Fruit fly (Drosophila melanogaster) whole organism, pupa: ENCODE measurements around the gene CG42570.
A peak's percentile ranks its signal among the peaks of the same experiment; 100 is the strongest.

Experiments used
- CG10348 ChIP-seq: fragments of 200-800 bp; sonication (Bioruptor generic); IDR thresholded peaks from 2 replicates; pipeline ENCODE4 v1.3.6; 2022; ENCODE audit warnings: missing biosample characterization, missing genetic modification characterization
- CG15710 ChIP-seq: fragments of 200-800 bp; sonication (Bioruptor generic); optimal IDR thresholded peaks from 2 replicates; lab custom pipeline; 2018; ENCODE audit warnings: missing biosample characterization, mild to moderate bottlenecking, missing genetic modification characterization, moderate library complexity
- CG17806 ChIP-seq: fragments of 200-800 bp; sonication (Bioruptor generic); optimal IDR thresholded peaks from 2 replicates; lab custom pipeline; 2018; ENCODE audit warnings: missing biosample characterization, mild to moderate bottlenecking, missing genetic modification characterization, moderate library complexity
- CG8159 ChIP-seq: fragments of 200-800 bp; sonication (Bioruptor generic); optimal IDR thresholded peaks from 3 replicates; lab custom pipeline; 2018; ENCODE audit warnings: missing biosample characterization, mild to moderate bottlenecking, missing genetic modification characterization, moderate library complexity
- CG9948 ChIP-seq: fragments of 200-800 bp; sonication (Bioruptor generic); optimal IDR thresholded peaks from 2 replicates; lab custom pipeline; 2018; ENCODE audit warnings: missing biosample characterization, mild to moderate bottlenecking, missing genetic modification characterization, moderate library complexity
- D1 ChIP-seq: fragments of 200-800 bp; sonication (Bioruptor generic); optimal IDR thresholded peaks from 2 replicates; lab custom pipeline; 2018; ENCODE audit warnings: missing biosample characterization, mild to moderate bottlenecking, missing genetic modification characterization, moderate library complexity
- EcR ChIP-seq: fragments of 200-800 bp; sonication (Bioruptor generic); optimal IDR thresholded peaks from 3 replicates; lab custom pipeline; 2019; ENCODE audit warnings: missing biosample characterization, missing genetic modification characterization, mild to moderate bottlenecking, moderate library complexity, missing genetic modification reagents
- Pif1B ChIP-seq: fragments of 200-800 bp; sonication (Bioruptor generic); optimal IDR thresholded peaks from 3 replicates; lab custom pipeline; 2016; ENCODE audit warnings: missing biosample characterization, missing genetic modification characterization
- Snoo ChIP-seq: fragments of 200-800 bp; sonication (Bioruptor generic); optimal IDR thresholded peaks from 3 replicates; lab custom pipeline; 2017; ENCODE audit warnings: missing biosample characterization, mild to moderate bottlenecking, missing genetic modification characterization, inconsistent platforms
- fd96Ca ChIP-seq: fragments of 200-800 bp; sonication (Bioruptor generic); IDR thresholded peaks from 3 replicates; pipeline ENCODE4 v1.3.6; 2022; ENCODE audit warnings: missing biosample characterization, missing genetic modification characterization
- gl ChIP-seq: fragments of 200-800 bp; sonication (Bioruptor generic); optimal IDR thresholded peaks from 2 replicates; lab custom pipeline; 2018; ENCODE audit warnings: missing biosample characterization, mild to moderate bottlenecking, missing genetic modification characterization
- rn ChIP-seq: fragments of 200-800 bp; sonication (Bioruptor generic); IDR thresholded peaks from 2 replicates; pipeline ENCODE4 v1.3.6; 2022; ENCODE audit warnings: missing biosample characterization, missing genetic modification characterization

DNA sequence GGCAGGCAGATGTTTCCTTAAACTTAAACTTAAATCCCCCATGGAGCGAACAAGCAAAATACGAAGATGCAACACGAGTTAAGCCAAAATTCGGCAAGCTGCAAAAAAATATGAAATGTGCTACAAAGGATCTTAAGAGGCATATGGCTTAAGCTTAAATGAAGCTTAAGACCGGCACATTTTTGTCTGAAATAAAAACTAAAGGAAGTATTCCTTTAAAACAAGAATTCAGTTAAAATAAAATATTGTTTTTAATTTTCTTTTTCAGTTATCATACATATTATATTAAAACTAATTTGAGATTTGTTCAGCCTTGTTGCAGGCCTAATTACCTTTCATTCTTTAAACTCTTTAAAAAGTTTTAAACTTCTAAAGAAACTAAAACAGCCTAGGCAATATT is 44.3 kb downstream of the CG42570 start:
- TF ChIP-seq rn = no peak
- TF ChIP-seq EcR (GFP tag; lab: Kevin White, UChicago) = no peak
- no peak for TF ChIP-seq D1 (tag; lab: Kevin White, UChicago)
- TF ChIP-seq CG10348 (GFP tag; lab: Robert Waterston, UW) = no peak
- peak; percentile 29 for TF ChIP-seq CG8159 (tag; lab: Kevin White, UChicago)
- TF ChIP-seq CG9948 (tag; lab: Kevin White, UChicago) = no peak
- TF ChIP-seq Snoo = peak; percentile 8
- TF ChIP-seq CG17806 = no peak
- TF ChIP-seq gl (tag; lab: Kevin White, UChicago) = no peak
- no peak for TF ChIP-seq CG15710
- no peak for TF ChIP-seq Pif1B (GFP tag; lab: Kevin White, UChicago)
- TF ChIP-seq fd96Ca (GFP tag; lab: Robert Waterston, UW) = no peak
